Worm (Caenorhabditis elegans): ENCODE data around the gene H37A05.2.

Gene H37A05.2

ce11 chrV:13589494-13590176 lies 44.4 kb downstream of the H37A05.2 start, which contains the start of the genes F53F4.2 and F53F4.18:
TSS of gene F53F4.2 (minus strand) at chrV:13589594.
TSS of gene F53F4.18 (plus strand) at chrV:13590126.
- no peak for TF ChIP-seq elt-3 (tag; optimal IDR thresholded peaks at IDR 0.05)
- no peak for TF ChIP-seq nhr-12 (tag; optimal IDR thresholded peaks at IDR 0.05)
- no peak for TF ChIP-seq pqm-1 (tag; optimal IDR thresholded peaks at IDR 0.05)
- TF ChIP-seq nhr-77 (tag; optimal IDR thresholded peaks at IDR 0.05), result no peak

ce11 chrV:13587902-13588301 lies 46.1 kb downstream of the H37A05.2 start, which contains the start of gene F53F4.17:
TSS of gene F53F4.17 (plus strand) at chrV:13588202.
- TF ChIP-seq lin-35 (GFP tag; optimal IDR thresholded peaks at IDR 0.05) (no peak), nhr-90 (tag; optimal IDR thresholded peaks at IDR 0.05; ENCODE audit: poor library complexity) (no peak), mab-9 (GFP tag; IDR thresholded peaks at IDR 0.05) (no peak), sptf-1 (tag; optimal IDR thresholded peaks at IDR 0.05) (no peak), rnt-1 (tag; optimal IDR thresholded peaks at IDR 0.05) (no peak), fkh-10 (GFP tag; optimal IDR thresholded peaks at IDR 0.05) (no peak), ces-1 (GFP tag; optimal IDR thresholded peaks at IDR 0.05) (no peak)

ce11 chrV:13584484-13584883 lies 49.6 kb downstream of the H37A05.2 start, which contains the start of gene F53F4.1:
TSS of gene F53F4.1 (plus strand) at chrV:13584784.
- TF ChIP-seq dpl-1 (GFP tag; optimal IDR thresholded peaks at IDR 0.05), result no peak
- no peak for TF ChIP-seq pag-3 (tag; optimal IDR thresholded peaks at IDR 0.05; ENCODE audit: borderline replicate concordance, insufficient read depth)
- TF ChIP-seq nhr-237 (tag; optimal IDR thresholded peaks at IDR 0.05), result no peak
- TF ChIP-seq sptf-1 (tag; optimal IDR thresholded peaks at IDR 0.05), result no peak
- TF ChIP-seq nhr-77 (tag; optimal IDR thresholded peaks at IDR 0.05), result no peak
- no peak for TF ChIP-seq nhr-12 (tag; optimal IDR thresholded peaks at IDR 0.05)
- TF ChIP-seq alr-1 (tag; optimal IDR thresholded peaks at IDR 0.05; ENCODE audit: borderline replicate concordance), result no peak
- TF ChIP-seq ces-1 (GFP tag; optimal IDR thresholded peaks at IDR 0.05), result no peak
- TF ChIP-seq isw-1 (GFP tag; IDR thresholded peaks at IDR 0.05), result no peak
- no peak for TF ChIP-seq vab-15 (tag; optimal IDR thresholded peaks at IDR 0.05)

ce11 chrV:13580696-13581095 lies 53.4 kb downstream of the H37A05.2 start, which contains the start of gene C50B8.5:
TSS of gene C50B8.5 (plus strand) at chrV:13580968.
- TF ChIP-seq nhr-90 (tag; optimal IDR thresholded peaks at IDR 0.05; ENCODE audit: poor library complexity) (no peak), elt-2 (tag; optimal IDR thresholded peaks at IDR 0.05) (peak; percentile 42)
